Worm (Caenorhabditis elegans) whole organism, early embryonic: ENCODE measurements around the gene F14H12.3.

Experiments used
- B0310.2 ChIP-seq: sonication (generic microtip); optimal IDR thresholded peaks from 2 replicates; lab custom pipeline; 2016; ENCODE audit warnings: mild to moderate bottlenecking, missing genetic modification characterization, missing compliant biosample characterization
- F13C5.2 ChIP-seq: sonication (generic microtip); optimal IDR thresholded peaks from 2 replicates; lab custom pipeline; 2017; ENCODE audit warnings: mild to moderate bottlenecking, missing genetic modification characterization, inconsistent platforms, missing compliant biosample characterization
- aly-1 ChIP-seq: sonication (generic microtip); optimal IDR thresholded peaks from 2 replicates; lab custom pipeline; 2016; ENCODE audit warnings: missing genetic modification characterization, missing compliant biosample characterization
- ama-1 ChIP-seq: fragments of 150-350 bp; optimal IDR thresholded peaks from 2 replicates; lab custom pipeline; 2014
- ceh-13 ChIP-seq: fragments of 200-800 bp; sonication (Bioruptor generic); optimal IDR thresholded peaks from 2 replicates; lab custom pipeline; 2018; ENCODE audit warnings: mild to moderate bottlenecking, missing genetic modification characterization, missing compliant biosample characterization
- ceh-36 ChIP-seq: sonication (generic microtip); optimal IDR thresholded peaks from 2 replicates; lab custom pipeline; 2016; ENCODE audit warnings: missing genetic modification characterization, inconsistent platforms, missing compliant biosample characterization
- ets-7 ChIP-seq: sonication (generic microtip); optimal IDR thresholded peaks from 2 replicates; lab custom pipeline; 2016; ENCODE audit warnings: missing genotype, missing genetic modification characterization, missing compliant biosample characterization
- flt-1 ChIP-seq: fragments of 200-800 bp; sonication (Bioruptor generic); IDR thresholded peaks from 2 replicates; pipeline ENCODE4 v1.3.6; 2022; ENCODE audit warnings: missing genetic modification characterization, missing compliant biosample characterization
- hmbx-1 ChIP-seq: sonication (generic microtip); optimal IDR thresholded peaks from 2 replicates; lab custom pipeline; 2016; ENCODE audit warnings: mild to moderate bottlenecking, missing genetic modification characterization, missing compliant biosample characterization
- hmg-4 ChIP-seq: fragments of 200-800 bp; sonication (Bioruptor generic); optimal IDR thresholded peaks from 2 replicates; lab custom pipeline; 2018; ENCODE audit warnings: mild to moderate bottlenecking, missing genetic modification characterization, missing compliant biosample characterization
- hnd-1 ChIP-seq: sonication (generic microtip); optimal IDR thresholded peaks from 2 replicates; lab custom pipeline; 2016; ENCODE audit warnings: missing genetic modification characterization, missing compliant biosample characterization
- pes-1 ChIP-seq: fragments of 200-800 bp; sonication (Bioruptor generic); IDR thresholded peaks from 2 replicates; pipeline ENCODE4 v1.3.6; 2022; ENCODE audit warnings: missing genetic modification reagents, missing genetic modification characterization, missing compliant biosample characterization
- scrt-1 ChIP-seq: fragments of 200-800 bp; sonication (Bioruptor generic); IDR thresholded peaks from 2 replicates; pipeline ENCODE4 v1.3.6; 2022; ENCODE audit warnings: missing genetic modification characterization, missing compliant biosample characterization
- sea-1 ChIP-seq: fragments of 200-800 bp; sonication (Bioruptor generic); conservative IDR thresholded peaks from 2 replicates; pipeline ENCODE4 v1.3.6; 2022; ENCODE audit warnings: missing genetic modification characterization, missing compliant biosample characterization
- tbx-11 ChIP-seq: fragments of 200-800 bp; sonication (Bioruptor generic); IDR thresholded peaks from 2 replicates; pipeline ENCODE4 v1.3.6; 2022; ENCODE audit warnings: missing genetic modification characterization, missing compliant biosample characterization
- tbx-37 ChIP-seq: fragments of 200-800 bp; sonication (Bioruptor generic); conservative IDR thresholded peaks from 2 replicates; pipeline ENCODE4 v1.3.6; 2022; ENCODE audit warnings: missing genetic modification reagents, missing genetic modification characterization, missing compliant biosample characterization
- tra-4 ChIP-seq: sonication (generic microtip); optimal IDR thresholded peaks from 2 replicates; lab custom pipeline; 2017; ENCODE audit warnings: missing genetic modification characterization, missing compliant biosample characterization

The F14H12.3 gene

ce11 chrX:4367414-4367813, 23.4 kb downstream of the F14H12.3 start, which contains the start of gene R160.10:
TSS of gene R160.10 (minus strand) at chrX:4367514.
- TF ChIP-seq tra-4 (tag; lab: Kevin White, UChicago) (no peak), ceh-36 (tag; lab: Kevin White, UChicago) (no peak), ama-1 (no peak), flt-1 (GFP tag; lab: Robert Waterston, UW) (no peak)

ce11 chrX:4368800-4369199, 24.8 kb downstream of the F14H12.3 start, which contains the start of gene R160.4:
TSS of gene R160.4 (minus strand) at chrX:4368900.
- TF ChIP-seq pes-1 (GFP tag; lab: Robert Waterston, UW) = no peak
- no peak for TF ChIP-seq aly-1 (tag; lab: Kevin White, UChicago)

DNA sequence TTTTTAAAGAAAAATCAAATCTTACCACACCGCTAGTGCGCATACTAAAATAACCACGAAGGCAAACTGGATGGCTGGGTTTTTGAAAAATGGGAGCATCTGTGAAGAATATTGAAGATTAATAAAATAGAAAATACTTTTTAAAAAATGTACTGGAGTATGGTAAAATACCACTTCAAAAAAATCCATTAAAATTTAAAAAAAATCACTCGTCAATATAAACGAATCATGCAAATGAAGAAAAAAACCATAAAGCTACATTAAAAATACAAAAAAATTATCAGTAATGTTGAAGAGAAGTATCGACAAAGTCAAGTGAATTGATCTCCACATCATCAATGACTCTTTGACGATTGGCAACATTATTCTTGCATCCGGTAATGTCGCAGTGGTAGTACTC, 26.7 kb downstream of the F14H12.3 start, which contains the start of gene R160.5:
Gene R160.5, minus strand, starts transcription at position 101 of the 400 bp plus-strand sequence.
- TF ChIP-seq hmbx-1 (tag; lab: Kevin White, UChicago) = no peak
- TF ChIP-seq ets-7 (tag; lab: Kevin White, UChicago) = no peak
- no peak for TF ChIP-seq aly-1 (tag; lab: Kevin White, UChicago)
- TF ChIP-seq hmg-4 (GFP tag; lab: Kevin White, UChicago) = no peak
- TF ChIP-seq tbx-37 (GFP tag; lab: Robert Waterston, UW) = no peak
- no peak for TF ChIP-seq ceh-13
- TF ChIP-seq B0310.2 (tag; lab: Kevin White, UChicago) = no peak
- TF ChIP-seq F13C5.2 (tag; lab: Kevin White, UChicago) = no peak
- TF ChIP-seq scrt-1 = no peak
- TF ChIP-seq hnd-1 (tag; lab: Kevin White, UChicago) = no peak
- no peak for TF ChIP-seq ceh-36 (tag; lab: Kevin White, UChicago)
- TF ChIP-seq tra-4 (tag; lab: Kevin White, UChicago) = no peak
- no peak for TF ChIP-seq tbx-11 (GFP tag; lab: Robert Waterston, UW)
- TF ChIP-seq pes-1 (GFP tag; lab: Robert Waterston, UW) = no peak
- TF ChIP-seq flt-1 (GFP tag; lab: Robert Waterston, UW) = no peak

DNA sequence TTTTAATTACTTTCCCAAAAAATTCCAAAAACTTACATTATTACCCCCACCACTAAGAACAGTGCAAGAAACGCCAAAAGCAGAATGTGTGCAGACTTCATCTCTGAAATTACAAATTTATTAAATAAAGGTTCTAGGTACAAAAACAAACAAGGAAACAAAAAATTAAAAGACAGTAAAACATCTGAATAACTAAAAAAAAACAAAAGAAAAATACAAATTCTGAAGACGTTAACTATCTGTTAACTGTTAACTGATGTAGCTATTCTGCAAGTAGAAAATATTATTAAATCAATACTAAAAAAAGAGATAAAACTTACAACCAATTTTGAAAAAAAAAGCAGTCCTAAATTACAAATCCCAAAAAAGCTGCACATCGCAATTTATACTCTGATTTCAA, 27.4 kb downstream of the F14H12.3 start, which contains the start of gene R160.13:
Gene R160.13, minus strand, starts transcription at position 101 of the 400 bp plus-strand sequence.
- TF ChIP-seq flt-1 (GFP tag; lab: Robert Waterston, UW) = no peak
- TF ChIP-seq tbx-37 (GFP tag; lab: Robert Waterston, UW) = no peak
- TF ChIP-seq tbx-11 (GFP tag; lab: Robert Waterston, UW) = no peak
- TF ChIP-seq sea-1 (GFP tag; lab: Robert Waterston, UW) = no peak
- no peak for TF ChIP-seq ceh-13
- TF ChIP-seq hmbx-1 (tag; lab: Kevin White, UChicago) = no peak
- no peak for TF ChIP-seq aly-1 (tag; lab: Kevin White, UChicago)
- TF ChIP-seq F13C5.2 (tag; lab: Kevin White, UChicago) = no peak

- no peak for TF ChIP-seq hmbx-1 (tag; lab: Kevin White, UChicago)
- TF ChIP-seq ama-1 = no peak
- TF ChIP-seq hmg-4 (GFP tag; lab: Kevin White, UChicago) = no peak
- no peak for TF ChIP-seq ets-7 (tag; lab: Kevin White, UChicago)
- TF ChIP-seq ceh-13 = no peak
- no peak for TF ChIP-seq ceh-36 (tag; lab: Kevin White, UChicago)
- TF ChIP-seq B0310.2 (tag; lab: Kevin White, UChicago) = no peak
- TF ChIP-seq tbx-37 (GFP tag; lab: Robert Waterston, UW) = no peak
- no peak for TF ChIP-seq pes-1 (GFP tag; lab: Robert Waterston, UW)
- TF ChIP-seq flt-1 (GFP tag; lab: Robert Waterston, UW) = no peak
- no peak for TF ChIP-seq sea-1 (GFP tag; lab: Robert Waterston, UW)
- no peak for TF ChIP-seq tra-4 (tag; lab: Kevin White, UChicago)
- no peak for TF ChIP-seq F13C5.2 (tag; lab: Kevin White, UChicago)
- no peak for TF ChIP-seq aly-1 (tag; lab: Kevin White, UChicago)
- TF ChIP-seq tbx-11 (GFP tag; lab: Robert Waterston, UW) = no peak
- TF ChIP-seq hnd-1 (tag; lab: Kevin White, UChicago) = no peak
- TF ChIP-seq scrt-1 = no peak
Measured at ce11 chrX:4371988-4372387, 28.0 kb downstream of the F14H12.3 start, which contains the start of gene R160.14. TSS of gene R160.14 (minus strand) at chrX:4372088.

ce11 chrX:4373123-4373522, 29.1 kb downstream of the F14H12.3 start, which contains the start of gene R160.6:
TSS of gene R160.6 (minus strand) at chrX:4373223.
- TF ChIP-seq hnd-1 (tag; lab: Kevin White, UChicago) (no peak), ceh-13 (no peak), scrt-1 (no peak), F13C5.2 (tag; lab: Kevin White, UChicago) (no peak), flt-1 (GFP tag; lab: Robert Waterston, UW) (no peak), tbx-11 (GFP tag; lab: Robert Waterston, UW) (no peak), B0310.2 (tag; lab: Kevin White, UChicago) (no peak), pes-1 (GFP tag; lab: Robert Waterston, UW) (no peak), tra-4 (tag; lab: Kevin White, UChicago) (no peak), ets-7 (tag; lab: Kevin White, UChicago) (no peak), ama-1 (no peak), tbx-37 (GFP tag; lab: Robert Waterston, UW) (no peak), hmg-4 (GFP tag; lab: Kevin White, UChicago) (no peak), ceh-36 (tag; lab: Kevin White, UChicago) (no peak), sea-1 (GFP tag; lab: Robert Waterston, UW) (no peak), hmbx-1 (tag; lab: Kevin White, UChicago) (no peak), aly-1 (tag; lab: Kevin White, UChicago) (no peak)

DNA sequence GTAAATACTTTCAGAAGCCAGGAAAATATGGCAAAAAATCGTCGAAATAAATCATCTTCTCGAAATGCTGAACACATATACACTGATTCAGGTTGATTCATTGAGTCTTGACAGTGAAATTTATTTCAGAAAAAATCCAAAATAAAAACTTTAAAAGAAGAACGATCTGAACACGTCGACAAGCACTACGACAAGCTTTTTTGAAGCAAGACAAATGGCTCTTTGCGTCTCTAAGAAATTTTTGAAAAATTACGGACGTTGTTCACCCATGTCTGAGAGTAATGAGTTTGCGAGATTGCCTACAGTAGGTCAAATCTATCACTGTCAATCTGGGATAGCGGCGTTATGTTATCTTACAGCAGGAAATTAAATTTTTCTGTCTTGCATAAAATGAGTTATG, 32.8 kb downstream of the F14H12.3 start, which contains the start of gene R160.2:
Gene R160.2, minus strand, starts transcription at position 101 of the 400 bp plus-strand sequence.
- no peak for TF ChIP-seq B0310.2 (tag; lab: Kevin White, UChicago)
- no peak for TF ChIP-seq ets-7 (tag; lab: Kevin White, UChicago)
- TF ChIP-seq tra-4 (tag; lab: Kevin White, UChicago) = no peak
- no peak for TF ChIP-seq tbx-11 (GFP tag; lab: Robert Waterston, UW)
- no peak for TF ChIP-seq ceh-36 (tag; lab: Kevin White, UChicago)
- no peak for TF ChIP-seq ceh-13
- no peak for TF ChIP-seq hmbx-1 (tag; lab: Kevin White, UChicago)
- no peak for TF ChIP-seq hnd-1 (tag; lab: Kevin White, UChicago)
- no peak for TF ChIP-seq aly-1 (tag; lab: Kevin White, UChicago)
- no peak for TF ChIP-seq tbx-37 (GFP tag; lab: Robert Waterston, UW)
- no peak for TF ChIP-seq pes-1 (GFP tag; lab: Robert Waterston, UW)
